Worm (Caenorhabditis elegans): ENCODE results near the gene cfim-2.

DNA sequence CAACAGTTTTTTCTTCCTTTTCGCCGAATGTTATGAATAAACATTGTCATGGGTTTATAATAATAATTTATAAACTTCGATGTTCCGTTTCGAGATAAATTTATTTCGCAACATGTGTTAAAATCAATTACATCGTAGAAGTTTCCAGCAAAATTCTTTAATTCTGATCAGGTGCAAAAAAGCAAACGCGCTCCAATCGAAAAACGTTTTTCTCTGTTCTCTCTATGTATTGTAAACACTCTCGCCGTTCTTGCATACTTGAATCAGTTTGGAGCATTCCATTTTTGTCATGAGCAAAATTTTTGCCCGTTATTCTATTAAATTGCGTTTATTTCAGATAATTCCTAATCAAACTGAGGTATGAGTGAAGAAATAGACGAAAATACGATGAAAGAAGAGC, 32.4 kb upstream of the cfim-2 start, which contains the start of gene rad-54.L2:
- TF ChIP-seq fax-1 (tag; optimal IDR thresholded peaks at IDR 0.05) (no peak), elt-2 (tag; optimal IDR thresholded peaks at IDR 0.05) (no peak), elt-4 (tag; optimal IDR thresholded peaks at IDR 0.05) (no peak), ama-1 (optimal IDR thresholded peaks at IDR 0.05) (no peak), unc-55 (GFP tag; optimal IDR thresholded peaks at IDR 0.05) (peak; percentile 62), pha-4 (tag; optimal IDR thresholded peaks at IDR 0.05) (no peak), T23F11.4 (GFP tag; optimal IDR thresholded peaks at IDR 0.05) (no peak), lim-6 (tag; optimal IDR thresholded peaks at IDR 0.05) (no peak), odd-2 (tag; optimal IDR thresholded peaks at IDR 0.05) (no peak), ceh-14 (tag; optimal IDR thresholded peaks at IDR 0.05) (no peak), pax-1 (tag; optimal IDR thresholded peaks at IDR 0.05) (peak; percentile 46), pros-1 (tag; optimal IDR thresholded peaks at IDR 0.05) (no peak), hlh-6 (tag; optimal IDR thresholded peaks at IDR 0.05) (no peak)
